Worm (Caenorhabditis elegans) whole organism, L1 larva: ENCODE data around the gene F41G3.5.

Experiments used
- aha-1 ChIP-seq: fragments of 150-350 bp; optimal IDR thresholded peaks from 2 replicates; lab custom pipeline; 2014; ENCODE audit warnings: missing biosample characterization, missing genetic modification characterization
- ama-1 ChIP-seq: fragments of 150-350 bp; optimal IDR thresholded peaks from 2 replicates; lab custom pipeline; 2014
- ceh-63 ChIP-seq: fragments of 200-800 bp; sonication (Bioruptor generic); optimal IDR thresholded peaks from 2 replicates; lab custom pipeline; 2018; ENCODE audit warnings: mild to moderate bottlenecking, missing genetic modification characterization, missing compliant biosample characterization
- ceh-82 ChIP-seq, 3 experiments: fragments of 150-350 bp in 1 of 3; sonication (generic microtip) in 2 of 3; optimal IDR thresholded peaks; 2 replicates each; lab custom pipeline; 2014 to 2017; ENCODE audit warnings: missing biosample characterization in 3 of 3, missing genetic modification characterization in 3 of 3
- lin-13 ChIP-seq: fragments of 150-350 bp; optimal IDR thresholded peaks from 2 replicates; lab custom pipeline; 2014; ENCODE audit warnings: missing biosample characterization, missing genetic modification reagents, missing genetic modification characterization
- lin-35 ChIP-seq, 2 experiments: fragments of 150-350 bp; optimal IDR thresholded peaks; 2 replicates each; lab custom pipeline; 2014; ENCODE audit warnings: missing biosample characterization in 2 of 2, missing genetic modification characterization in 2 of 2, missing genetic modification reagents in 2 of 2
- nhr-28 ChIP-seq: fragments of 150-350 bp; optimal IDR thresholded peaks from 2 replicates; lab custom pipeline; 2014; ENCODE audit warnings: missing biosample characterization, missing genetic modification characterization
- nhr-76 ChIP-seq: sonication (generic microtip); optimal IDR thresholded peaks from 2 replicates; lab custom pipeline; 2017; ENCODE audit warnings: missing biosample characterization, missing genetic modification characterization
- pax-3 ChIP-seq: fragments of 200-800 bp; sonication (Bioruptor generic); optimal IDR thresholded peaks from 2 replicates; lab custom pipeline; 2018; ENCODE audit warnings: mild to moderate bottlenecking, missing genetic modification characterization, moderate library complexity, missing compliant biosample characterization
- ztf-11 ChIP-seq, 2 experiments: sonication (generic microtip); optimal IDR thresholded peaks; 2 replicates each; lab custom pipeline; 2016 to 2017; ENCODE audit warnings: missing genetic modification characterization in 2 of 2, missing biosample characterization in 1 of 2, missing compliant biosample characterization in 1 of 2

ce11 chrII:6772482-6772881 is 26.0 kb downstream of the F41G3.5 start:
- TF ChIP-seq pax-3, result no peak
- TF ChIP-seq lin-13 (GFP tag; lab: Kevin White, UChicago), result no peak
- TF ChIP-seq aha-1, result no peak
- no peak for TF ChIP-seq ceh-63 (GFP tag; lab: Kevin White, UChicago)
- no peak for TF ChIP-seq nhr-76 (tag; lab: Kevin White, UChicago)
- no peak for TF ChIP-seq lin-35 (GFP tag; optimal IDR thresholded peaks at IDR 0.05; lab: Kevin White, UChicago)
- no peak for TF ChIP-seq ceh-82 (tag; optimal IDR thresholded peaks at IDR 0.05; lab: Kevin White, UChicago)
- no peak for TF ChIP-seq nhr-28 (tag; lab: Kevin White, UChicago)
- TF ChIP-seq ama-1 (lab: Kevin White, UChicago), result no peak
- no peak for TF ChIP-seq ztf-11 (tag; optimal IDR thresholded peaks at IDR 0.05; lab: Kevin White, UChicago)
